Fruit fly (Drosophila melanogaster): ENCODE measurements around the gene CG44405.

DNA sequence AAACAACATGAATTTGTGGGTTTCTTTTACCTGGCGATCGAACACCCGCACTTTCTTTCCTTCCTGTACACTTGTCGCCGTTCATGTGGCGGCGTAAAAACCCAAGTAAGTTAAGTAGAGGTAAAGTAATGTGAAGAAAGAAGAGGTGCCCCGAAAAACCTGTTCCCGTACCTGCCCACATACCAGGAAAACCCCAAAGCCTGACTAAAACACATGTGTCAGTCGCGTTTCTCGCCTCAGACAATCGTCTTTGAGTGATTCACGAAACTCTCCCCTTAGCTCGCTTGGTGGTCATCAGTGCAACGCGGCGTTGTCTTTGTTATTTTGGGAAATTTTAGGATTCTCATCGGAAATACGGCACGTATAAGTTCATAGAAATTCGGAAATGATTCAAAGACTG, 18.6 kb downstream of the CG44405 start:
- TF ChIP-seq Gug (GFP tag; IDR thresholded peaks at IDR 0.05) (no peak), CG6854 (GFP tag; optimal IDR thresholded peaks at IDR 0.05) (peak; percentile 29), Eip78C (GFP tag) (no peak), fd85E (GFP tag; optimal IDR thresholded peaks at IDR 0.05) (no peak), CG3919 (GFP tag; optimal IDR thresholded peaks at IDR 0.05) (no peak)
